Worm (Caenorhabditis elegans) whole organism, L4/young adult: ENCODE results near the gene inpp-1.

ENCODE experiments used
- W03F9.2 ChIP-seq: fragments of 150-350 bp; optimal IDR thresholded peaks from 2 replicates; lab custom pipeline; 2014; ENCODE audit warnings: missing biosample characterization, missing genetic modification characterization
- dao-5 ChIP-seq: sonication (generic microtip); optimal IDR thresholded peaks from 2 replicates; lab custom pipeline; 2016; ENCODE audit warnings: missing genotype, missing genetic modification characterization, moderate library complexity, missing compliant biosample characterization
- him-1 ChIP-seq: sonication (generic microtip); optimal IDR thresholded peaks from 2 replicates; lab custom pipeline; 2016; ENCODE audit warnings: missing genotype, missing genetic modification reagents, missing genetic modification characterization, missing compliant biosample characterization

inpp-1 gene

ce11 chrIV:10796707-10797106 lies 23.0 kb upstream of the inpp-1 start:
- TF ChIP-seq him-1 (tag; lab: Kevin White, UChicago): no peak

ce11 chrIV:10795678-10796077 lies 22.0 kb upstream of the inpp-1 start:
- TF ChIP-seq W03F9.2 (tag; lab: Kevin White, UChicago) (no peak), dao-5 (no peak), him-1 (tag; lab: Kevin White, UChicago) (no peak)

ce11 chrIV:10790353-10790752 lies 16.6 kb upstream of the inpp-1 start, which contains the start of gene pept-2:
Gene pept-2 (plus strand): TSS chrIV:10790653.
- TF ChIP-seq W03F9.2 (tag; lab: Kevin White, UChicago): no peak
- TF ChIP-seq him-1 (tag; lab: Kevin White, UChicago): no peak
- no peak for TF ChIP-seq dao-5

ce11 chrIV:10786731-10787130 lies 13.0 kb upstream of the inpp-1 start, which contains the start of gene srd-7:
Gene srd-7 (minus strand): TSS chrIV:10786831.
- TF ChIP-seq W03F9.2 (tag; lab: Kevin White, UChicago): no peak
- TF ChIP-seq him-1 (tag; lab: Kevin White, UChicago): no peak
- no peak for TF ChIP-seq dao-5

ce11 chrIV:10784085-10784484 lies 10.4 kb upstream of the inpp-1 start:
- no peak for TF ChIP-seq dao-5
- no peak for TF ChIP-seq him-1 (tag; lab: Kevin White, UChicago)
- no peak for TF ChIP-seq W03F9.2 (tag; lab: Kevin White, UChicago)

- TF ChIP-seq dao-5: no peak
- TF ChIP-seq W03F9.2 (tag; lab: Kevin White, UChicago): no peak
- no peak for TF ChIP-seq him-1 (tag; lab: Kevin White, UChicago)
Observed at ce11 chrIV:10782014-10782413, 8.3 kb upstream of the inpp-1 start.

ce11 chrIV:10781346-10781745 lies 7.6 kb upstream of the inpp-1 start:
- no peak for TF ChIP-seq W03F9.2 (tag; lab: Kevin White, UChicago)
- TF ChIP-seq him-1 (tag; lab: Kevin White, UChicago): no peak
- no peak for TF ChIP-seq dao-5

ce11 chrIV:10780583-10780982 lies 6.9 kb upstream of the inpp-1 start, which contains the start of gene swt-3:
Gene swt-3 (minus strand): TSS chrIV:10780683.
- no peak for TF ChIP-seq him-1 (tag; lab: Kevin White, UChicago)
- TF ChIP-seq W03F9.2 (tag; lab: Kevin White, UChicago): no peak
- TF ChIP-seq dao-5: no peak

ce11 chrIV:10779328-10779727 lies 5.6 kb upstream of the inpp-1 start:
- TF ChIP-seq him-1 (tag; lab: Kevin White, UChicago): no peak
- no peak for TF ChIP-seq W03F9.2 (tag; lab: Kevin White, UChicago)
- no peak for TF ChIP-seq dao-5

ce11 chrIV:10778582-10778981 lies 4.9 kb upstream of the inpp-1 start:
- TF ChIP-seq dao-5: no peak
- TF ChIP-seq W03F9.2 (tag; lab: Kevin White, UChicago): no peak
- TF ChIP-seq him-1 (tag; lab: Kevin White, UChicago): no peak

- TF ChIP-seq W03F9.2 (tag; lab: Kevin White, UChicago) (no peak), him-1 (tag; lab: Kevin White, UChicago) (no peak), dao-5 (no peak)
Observed at ce11 chrIV:10777600-10777999, 3.9 kb upstream of the inpp-1 start.

ce11 chrIV:10777076-10777475 lies 3.4 kb upstream of the inpp-1 start:
- TF ChIP-seq W03F9.2 (tag; lab: Kevin White, UChicago): no peak
- no peak for TF ChIP-seq him-1 (tag; lab: Kevin White, UChicago)
- no peak for TF ChIP-seq dao-5

ce11 chrIV:10771296-10771695 lies 2.4 kb downstream of the inpp-1 start:
- TF ChIP-seq dao-5: no peak
- TF ChIP-seq W03F9.2 (tag; lab: Kevin White, UChicago): no peak
- no peak for TF ChIP-seq him-1 (tag; lab: Kevin White, UChicago)

- TF ChIP-seq W03F9.2 (tag; lab: Kevin White, UChicago) (no peak), dao-5 (no peak), him-1 (tag; lab: Kevin White, UChicago) (no peak)
Observed at ce11 chrIV:10769353-10769752, 4.4 kb downstream of the inpp-1 start, which contains the start of gene T25B9.9. Gene T25B9.9 (plus strand): TSS chrIV:10769653.

ce11 chrIV:10768146-10768636 lies 5.5 kb downstream of the inpp-1 start, which contains the start of gene T25B9.8:
Gene T25B9.8 (minus strand): TSS chrIV:10768196.
- no peak for TF ChIP-seq dao-5
- TF ChIP-seq him-1 (tag; lab: Kevin White, UChicago): no peak
- TF ChIP-seq W03F9.2 (tag; lab: Kevin White, UChicago): no peak
